Fruit fly (Drosophila melanogaster): ENCODE data around the gene CG32213.

The CG32213 gene

DNA sequence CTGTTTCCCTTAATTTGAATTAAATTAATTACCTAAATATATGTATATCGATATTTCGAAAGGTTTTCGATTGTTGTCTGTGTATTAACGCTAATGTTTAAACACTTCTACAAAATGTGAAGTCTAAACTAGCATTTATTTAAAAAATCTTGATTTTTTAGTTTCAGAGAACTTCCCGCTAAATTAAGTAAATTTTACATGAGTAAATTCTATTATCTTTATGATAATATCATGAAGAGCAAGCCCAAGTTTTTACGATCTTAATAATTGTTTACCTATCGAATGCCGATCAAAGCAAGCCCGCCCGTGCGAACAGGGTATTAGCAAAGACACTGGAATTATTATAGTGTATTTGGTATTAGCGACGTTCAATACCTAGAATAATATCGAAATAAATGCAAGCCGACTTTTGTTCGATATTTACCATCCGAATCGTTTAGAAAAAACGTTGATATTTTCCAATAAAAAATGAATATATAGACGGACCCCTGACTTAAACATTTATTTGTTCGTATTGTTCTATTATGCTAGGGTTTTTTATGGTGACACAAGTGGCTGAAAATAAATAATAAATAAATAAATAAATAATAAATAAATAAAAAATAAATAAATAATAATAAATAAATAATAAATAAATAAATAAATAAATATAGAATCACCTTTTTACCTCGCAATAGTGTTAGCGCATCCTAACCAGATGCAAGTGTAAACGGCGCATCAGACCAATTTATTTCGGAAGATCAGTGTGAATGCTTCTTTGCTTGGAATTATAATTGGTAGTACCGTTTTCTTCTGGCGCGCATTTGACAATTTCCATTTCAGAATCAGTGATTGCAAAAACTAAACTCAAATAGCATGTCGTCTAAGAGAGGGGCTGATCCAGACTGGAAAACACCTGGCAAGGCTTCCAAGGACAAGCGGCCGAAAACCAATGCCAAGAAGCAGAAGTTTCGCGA, 29.0 kb upstream of the CG32213 start, which contains the start of the genes CG33062 and Chd3 (continued):
- TF ChIP-seq CG7745 (tag; optimal IDR thresholded peaks at IDR 0.05), result no peak
- peak; percentile 53; the same call in 1 of the 2 replicates for TF ChIP-seq Ptx1 (GFP tag; IDR thresholded peaks at IDR 0.05)
- TF ChIP-seq ftz-f1 (GFP tag; optimal IDR thresholded peaks at IDR 0.05), result no peak
- peak; percentile 19 for TF ChIP-seq CG9727 (GFP tag; optimal IDR thresholded peaks at IDR 0.05)
- TF ChIP-seq Neu2 (GFP tag; optimal IDR thresholded peaks at IDR 0.05; ENCODE audit: borderline replicate concordance), result no peak
- 0 out of 3 replicates have a peak, but pooled peaks have one; percentile 32 for TF ChIP-seq CG34422 (GFP tag; IDR thresholded peaks at IDR 0.05)
- TF ChIP-seq CG32532 (GFP tag; IDR thresholded peaks at IDR 0.05), result no peak
- peak; percentile 63; the same call in 2 of the 3 replicates for TF ChIP-seq Opbp (GFP tag; IDR thresholded peaks at IDR 0.05; ENCODE audit: partially characterized antibody)
- peak; percentile 53 for TF ChIP-seq CG30431 (GFP tag; optimal IDR thresholded peaks at IDR 0.05)
- no peak for TF ChIP-seq CG6765 (GFP tag; optimal IDR thresholded peaks at IDR 0.05)
- TF ChIP-seq CG13775 (GFP tag; optimal IDR thresholded peaks at IDR 0.05), result peak; percentile 56
- TF ChIP-seq CG9215 (GFP tag; IDR thresholded peaks at IDR 0.05), result 0 out of 2 replicates have a peak, but pooled peaks have one; percentile 40
- no peak for TF ChIP-seq CG2202 (tag; optimal IDR thresholded peaks at IDR 0.05)
- no peak for TF ChIP-seq slp2 (GFP tag; optimal IDR thresholded peaks at IDR 0.05)
- TF ChIP-seq CG11456 (GFP tag; IDR thresholded peaks at IDR 0.05), result no peak; the same call in 2 of the 3 replicates
- no peak for TF ChIP-seq luna (GFP tag; optimal IDR thresholded peaks at IDR 0.05)
- TF ChIP-seq Sox100B (GFP tag; optimal IDR thresholded peaks at IDR 0.05), result no peak
- peak; percentile 31 for TF ChIP-seq CG10209 (GFP tag; optimal IDR thresholded peaks at IDR 0.05)
- TF ChIP-seq dysf (GFP tag; IDR thresholded peaks at IDR 0.05), result peak; percentile 44; the same call in 1 of the 3 replicates
- TF ChIP-seq Pdp1 (GFP tag; optimal IDR thresholded peaks at IDR 0.05), result no peak
- TF ChIP-seq unc-4 (GFP tag; IDR thresholded peaks at IDR 0.05; ENCODE audit: partially characterized antibody), result no peak
- no peak for TF ChIP-seq CG11085 (GFP tag; IDR thresholded peaks at IDR 0.05)
- no peak for TF ChIP-seq CG17912 (GFP tag; optimal IDR thresholded peaks at IDR 0.05)
- TF ChIP-seq CG1832 (GFP tag; optimal IDR thresholded peaks at IDR 0.05), result no peak
- no peak for TF ChIP-seq trh (GFP tag; optimal IDR thresholded peaks at IDR 0.05)
- TF ChIP-seq CG2120 (GFP tag; optimal IDR thresholded peaks at IDR 0.05), result no peak
- TF ChIP-seq Hsf (GFP tag; optimal IDR thresholded peaks at IDR 0.05), result no peak
- peak; percentile 90 for TF ChIP-seq CG17802 (tag; optimal IDR thresholded peaks at IDR 0.05)
- TF ChIP-seq Asciz (GFP tag; optimal IDR thresholded peaks at IDR 0.05), result no peak
- TF ChIP-seq Trl (optimal IDR thresholded peaks at IDR 0.05), result no peak
- TF ChIP-seq Trl (GFP tag; optimal IDR thresholded peaks at IDR 0.05), result no peak
- no peak for TF ChIP-seq CG8089 (GFP tag; optimal IDR thresholded peaks at IDR 0.05)
- no peak for TF ChIP-seq CG8281 (tag; optimal IDR thresholded peaks at IDR 0.05)
- TF ChIP-seq Oli (tag; optimal IDR thresholded peaks at IDR 0.05), result peak; percentile 19
- no peak for TF ChIP-seq pan (optimal IDR thresholded peaks at IDR 0.05)
- TF ChIP-seq pan (GFP tag; optimal IDR thresholded peaks at IDR 0.05 in 1 of 2, IDR thresholded peaks at IDR 0.05 in 1 of 2), result peak in 1 of 2 experiments; percentile 8
- TF ChIP-seq CG13424 (tag; optimal IDR thresholded peaks at IDR 0.05), result peak; percentile 23
- TF ChIP-seq pfk (GFP tag; optimal IDR thresholded peaks at IDR 0.05), result no peak
- TF ChIP-seq pho (GFP tag; optimal IDR thresholded peaks at IDR 0.05), result no peak
- TF ChIP-seq CG11696 (GFP tag; IDR thresholded peaks at IDR 0.05), result no peak
- TF ChIP-seq ash1 (GFP tag; optimal IDR thresholded peaks at IDR 0.05), result no peak
- peak; percentile 94 for TF ChIP-seq Ets65A (GFP tag)
- no peak for TF ChIP-seq p53 (GFP tag; optimal IDR thresholded peaks at IDR 0.05)
- no peak for TF ChIP-seq kah (GFP tag; optimal IDR thresholded peaks at IDR 0.05)
- TF ChIP-seq bab2 (GFP tag; optimal IDR thresholded peaks at IDR 0.05), result no peak
- no peak for TF ChIP-seq CG6175 (GFP tag; IDR thresholded peaks at IDR 0.05)
- peak; percentile 38 for TF ChIP-seq slbo (GFP tag; IDR thresholded peaks at IDR 0.05)
- peak; percentile 75; the same call in 2 of the 3 replicates for TF ChIP-seq CG17361 (GFP tag; IDR thresholded peaks at IDR 0.05)
- TF ChIP-seq ind (GFP tag; optimal IDR thresholded peaks at IDR 0.05), result peak; percentile 25

Measured in whole organism, embryonic.